Worm (Caenorhabditis elegans): Measurements from ENCODE around the gene nspd-6.

- TF ChIP-seq pag-3 (tag; optimal IDR thresholded peaks at IDR 0.05; ENCODE audit: borderline replicate concordance, insufficient read depth) (no peak), fkh-10 (GFP tag; optimal IDR thresholded peaks at IDR 0.05) (no peak), xbp-1 (tag; optimal IDR thresholded peaks at IDR 0.05) (no peak), mdl-1 (tag; optimal IDR thresholded peaks at IDR 0.05) (no peak), nhr-28 (tag; optimal IDR thresholded peaks at IDR 0.05) (no peak), tbx-2 (tag; optimal IDR thresholded peaks at IDR 0.05) (no peak), hlh-17 (GFP tag; optimal IDR thresholded peaks at IDR 0.05; ENCODE audit: borderline replicate concordance) (no peak), unc-62 (GFP tag; optimal IDR thresholded peaks at IDR 0.05) (no peak), ama-1 (optimal IDR thresholded peaks at IDR 0.05) (no peak)
Observed at ce11 chrIV:5195531-5195930, 30.0 kb upstream of the nspd-6 start, which contains the start of gene gpa-18.
